Worm (Caenorhabditis elegans): Measurements from ENCODE around the gene C40H1.8.

ce11 chrIII:9281480-9281879 lies 33.0 kb upstream of the C40H1.8 start, which contains the start of gene fozi-1:
- no peak for TF ChIP-seq hnd-1 (tag; optimal IDR thresholded peaks at IDR 0.05)
- no peak for TF ChIP-seq tra-4 (tag; optimal IDR thresholded peaks at IDR 0.05)
- no peak for TF ChIP-seq ama-1 (optimal IDR thresholded peaks at IDR 0.05)
- no peak for TF ChIP-seq ceh-36 (tag; optimal IDR thresholded peaks at IDR 0.05)
- no peak for TF ChIP-seq tbx-37 (GFP tag; conservative IDR thresholded peaks at IDR 0.05)

All from whole organism, early embryonic.